Fruit fly (Drosophila melanogaster): ENCODE measurements around the gene Mps1.

Gene Mps1

dm6 chr3R:17703024-17703690 is 32.1 kb downstream of the Mps1 start (continued):
- TF ChIP-seq crol (GFP tag; IDR thresholded peaks at IDR 0.05) (no peak), CG12236 (GFP tag; optimal IDR thresholded peaks at IDR 0.05) (no peak), Blimp-1 (GFP tag; optimal IDR thresholded peaks at IDR 0.05) (no peak), chinmo (GFP tag; IDR thresholded peaks at IDR 0.05; ENCODE audit: partially characterized antibody) (0 out of 4 replicates have a peak, but pooled peaks have one; percentile 15), bbx (GFP tag; IDR thresholded peaks at IDR 0.05; ENCODE audit: partially characterized antibody) (no peak), CrebB (tag; optimal IDR thresholded peaks at IDR 0.05) (no peak), sima (GFP tag; optimal IDR thresholded peaks at IDR 0.05) (no peak), bigmax (GFP tag; optimal IDR thresholded peaks at IDR 0.05) (no peak), GATAe (GFP tag; conservative IDR thresholded peaks at IDR 0.05) (no peak), vvl (GFP tag; IDR thresholded peaks at IDR 0.05) (no peak), dmrt99B (tag; optimal IDR thresholded peaks at IDR 0.05) (peak; percentile 60), CG4617 (GFP tag; optimal IDR thresholded peaks at IDR 0.05; ENCODE audit: borderline replicate concordance) (no peak), CG7271 (tag; optimal IDR thresholded peaks at IDR 0.05) (no peak), fd64A (GFP tag; optimal IDR thresholded peaks at IDR 0.05) (no peak), CG7786 (GFP tag; optimal IDR thresholded peaks at IDR 0.05) (no peak), CG7839 (tag; optimal IDR thresholded peaks at IDR 0.05) (peak; percentile 36), wek (GFP tag; optimal IDR thresholded peaks at IDR 0.05) (no peak), CG11695 (GFP tag; IDR thresholded peaks at IDR 0.05) (no peak), ken (GFP tag; IDR thresholded peaks at IDR 0.05) (no peak), sug (tag; optimal IDR thresholded peaks at IDR 0.05) (no peak), CG42726 (GFP tag; IDR thresholded peaks at IDR 0.05; ENCODE audit: partially characterized antibody) (0 out of 2 replicates have a peak, but pooled peaks have one; percentile 19), lov (optimal IDR thresholded peaks at IDR 0.05) (no peak), lov (GFP tag; IDR thresholded peaks at IDR 0.05) (no peak)

DNA sequence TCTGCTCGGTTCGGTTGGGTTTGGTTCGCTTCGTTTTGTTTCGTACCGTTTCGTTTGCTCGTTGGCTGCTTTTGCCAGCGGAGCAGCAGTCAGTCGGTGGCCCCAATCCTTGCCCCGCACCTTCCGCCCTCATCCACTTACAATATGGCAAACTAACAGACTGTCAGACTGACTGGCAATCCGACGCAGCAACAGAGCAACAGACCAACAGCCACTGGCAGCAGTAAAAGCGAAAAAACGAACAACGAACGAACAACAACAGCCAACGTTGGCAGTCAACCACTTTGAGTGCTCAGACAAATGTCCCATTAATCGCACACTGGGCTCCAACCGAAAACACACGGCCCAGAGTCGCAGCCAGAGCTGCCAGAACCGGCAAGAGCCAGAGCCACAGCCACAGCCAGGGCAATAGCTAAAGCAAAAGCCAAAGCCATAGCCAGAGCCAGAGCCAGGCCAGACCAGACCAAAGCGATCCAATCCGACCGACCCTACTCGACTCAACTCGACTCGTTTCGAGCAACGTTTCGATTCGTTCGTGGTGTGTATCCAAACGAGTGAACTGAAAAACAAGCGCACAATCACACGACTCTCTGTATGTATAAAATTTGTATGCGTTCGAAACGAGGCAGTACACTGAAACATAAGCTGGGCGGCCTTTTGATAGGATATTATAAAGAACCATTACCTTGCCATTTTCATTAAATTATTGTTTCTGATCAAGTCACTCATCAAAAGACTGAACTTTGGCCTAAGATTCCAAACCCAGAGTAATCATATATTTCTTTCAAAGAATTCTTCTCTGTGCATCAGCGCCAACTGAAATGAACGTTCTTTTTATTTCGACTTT is 32.8 kb downstream of the Mps1 start:
- TF ChIP-seq CG9797 (GFP tag; optimal IDR thresholded peaks at IDR 0.05): peak; percentile 59
- TF ChIP-seq org-1 (GFP tag; optimal IDR thresholded peaks at IDR 0.05): peak; percentile 99
- TF ChIP-seq CG13775 (GFP tag; optimal IDR thresholded peaks at IDR 0.05): peak; percentile 99
- peak; percentile 100 for TF ChIP-seq corto (GFP tag; optimal IDR thresholded peaks at IDR 0.05)
- peak; percentile 98 for TF ChIP-seq CG12104 (GFP tag; optimal IDR thresholded peaks at IDR 0.05)
- TF ChIP-seq ash1 (GFP tag; optimal IDR thresholded peaks at IDR 0.05): peak; percentile 80
- peak; percentile 96 for TF ChIP-seq psq (GFP tag; optimal IDR thresholded peaks at IDR 0.05)
- TF ChIP-seq CG4282 (GFP tag; optimal IDR thresholded peaks at IDR 0.05): peak; percentile 97
- no peak; the same call in 1 of the 2 replicates for TF ChIP-seq Bgb (GFP tag; IDR thresholded peaks at IDR 0.05; ENCODE audit: partially characterized antibody)
- TF ChIP-seq CG10366 (GFP tag; IDR thresholded peaks at IDR 0.05): peak; percentile 99
- TF ChIP-seq Nf-YA (GFP tag; IDR thresholded peaks at IDR 0.05): peak; percentile 98
- peak; percentile 92 for TF ChIP-seq CG17186 (GFP tag; optimal IDR thresholded peaks at IDR 0.05)
- peak; percentile 99 for TF ChIP-seq vvl (GFP tag; IDR thresholded peaks at IDR 0.05)
- TF ChIP-seq pfk (GFP tag; optimal IDR thresholded peaks at IDR 0.05): peak; percentile 89
- no peak for TF ChIP-seq inv (GFP tag; IDR thresholded peaks at IDR 0.05; ENCODE audit: partially characterized antibody)
- TF ChIP-seq Dek (tag; optimal IDR thresholded peaks at IDR 0.05): peak; percentile 98
- peak; percentile 97 for TF ChIP-seq Hand (GFP tag; optimal IDR thresholded peaks at IDR 0.05)
- TF ChIP-seq lov (optimal IDR thresholded peaks at IDR 0.05): no peak
- TF ChIP-seq lov (GFP tag; IDR thresholded peaks at IDR 0.05): peak; percentile 98
- peak; percentile 69 for TF ChIP-seq stwl (tag; optimal IDR thresholded peaks at IDR 0.05)
- peak; percentile 96 for TF ChIP-seq CG10959 (GFP tag; IDR thresholded peaks at IDR 0.05)
- TF ChIP-seq sens (GFP tag): peak; percentile 100
- TF ChIP-seq Dref (GFP tag; IDR thresholded peaks at IDR 0.05): peak; percentile 39
- peak; percentile 99 for TF ChIP-seq CG17361 (GFP tag; IDR thresholded peaks at IDR 0.05)
- TF ChIP-seq gem (tag; optimal IDR thresholded peaks at IDR 0.05): peak; percentile 99
- peak; percentile 86 for TF ChIP-seq CG4328 (GFP tag; optimal IDR thresholded peaks at IDR 0.05)
- TF ChIP-seq Antp (GFP tag; optimal IDR thresholded peaks at IDR 0.05): peak; percentile 99
